Fruit fly (Drosophila melanogaster) whole organism, adult: ENCODE data around the gene CG45105.
A peak's percentile ranks its signal among the peaks of the same experiment; 100 is the strongest.

Source experiments
- CG12768 ChIP-seq: fragments of 200-800 bp; sonication (Bioruptor generic); optimal IDR thresholded peaks from 2 replicates; lab custom pipeline; 2017; ENCODE audit warnings: missing biosample characterization, missing genetic modification characterization, mild to moderate bottlenecking, moderate library complexity, missing genetic modification reagents
- CG7045 ChIP-seq: fragments of 200-800 bp; sonication (Bioruptor generic); optimal IDR thresholded peaks from 2 replicates; lab custom pipeline; 2017; ENCODE audit warnings: missing biosample characterization, mild to moderate bottlenecking, missing genetic modification characterization
- CG7101 ChIP-seq: fragments of 200-800 bp; sonication (Bioruptor generic); optimal IDR thresholded peaks from 2 replicates; lab custom pipeline; 2018; ENCODE audit warnings: missing biosample characterization, mild to moderate bottlenecking, missing genetic modification characterization, moderate library complexity
- Clk ChIP-seq: fragments of 200-800 bp; sonication (Bioruptor generic); optimal IDR thresholded peaks from 2 replicates; lab custom pipeline; 2017; ENCODE audit warnings: missing biosample characterization, missing genetic modification characterization
- Crg-1 ChIP-seq: fragments of 200-800 bp; sonication (Bioruptor generic); optimal IDR thresholded peaks from 2 replicates; lab custom pipeline; 2016; ENCODE audit warnings: missing biosample characterization, missing genetic modification characterization
- Hr96 ChIP-seq: fragments of 200-800 bp; sonication (Bioruptor generic); optimal IDR thresholded peaks from 2 replicates; lab custom pipeline; 2016; ENCODE audit warnings: missing biosample characterization, missing genetic modification characterization
- cic ChIP-seq: fragments of 200-800 bp; sonication (Bioruptor generic); optimal IDR thresholded peaks from 2 replicates; lab custom pipeline; 2017; ENCODE audit warnings: missing biosample characterization, mild to moderate bottlenecking, missing genetic modification characterization, moderate library complexity
- kay ChIP-seq: fragments of 200-800 bp; sonication (Bioruptor generic); peaks from one replicate; lab custom pipeline; 2016; ENCODE audit warnings: missing biosample characterization, missing genetic modification characterization, borderline replicate concordance
- ovo ChIP-seq: fragments of 200-800 bp; sonication (Bioruptor generic); optimal IDR thresholded peaks from 2 replicates; lab custom pipeline; 2016; ENCODE audit warnings: missing biosample characterization, missing genetic modification characterization
- tj ChIP-seq: fragments of 200-800 bp; sonication (Bioruptor generic); optimal IDR thresholded peaks from 3 replicates; lab custom pipeline; 2017; ENCODE audit warnings: missing biosample characterization, mild to moderate bottlenecking, missing genetic modification characterization, moderate library complexity

DNA sequence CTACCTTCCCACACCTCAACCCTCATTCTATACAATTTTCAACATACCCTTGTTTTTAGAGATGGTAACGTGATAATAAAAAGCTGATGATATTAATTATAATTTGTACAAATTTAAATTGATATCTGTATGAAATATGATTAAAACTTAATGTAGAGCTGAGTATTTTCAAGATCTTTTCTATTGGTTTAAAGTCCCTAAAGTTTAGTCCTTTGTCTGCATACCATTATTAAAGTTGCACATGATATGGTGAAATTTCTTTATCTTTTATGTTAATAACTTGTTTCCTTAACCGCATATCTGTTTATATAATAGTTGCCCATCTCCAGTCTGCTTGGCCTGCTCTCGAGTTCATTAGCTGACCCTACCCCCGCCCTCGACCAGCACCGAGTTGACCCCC is 19.5 kb downstream of the CG45105 start:
- TF ChIP-seq Clk (GFP tag; lab: Kevin White, UChicago) (no peak), kay (no peak), CG7101 (tag; lab: Kevin White, UChicago) (peak; percentile 63), Crg-1 (GFP tag; lab: Kevin White, UChicago) (no peak), Hr96 (GFP tag; lab: Kevin White, UChicago) (no peak), tj (no peak), ovo (GFP tag; lab: Kevin White, UChicago) (no peak), CG12768 (GFP tag; lab: Kevin White, UChicago) (peak; percentile 61), CG7045 (GFP tag; lab: Kevin White, UChicago) (peak; percentile 36), cic (GFP tag; lab: Kevin White, UChicago) (no peak)
